Worm (Caenorhabditis elegans) whole organism, mixed stage, embryonic: Measurements from ENCODE around the gene ptrn-1.

Source experiments
- elt-1 ChIP-seq: sonication (generic microtip); optimal IDR thresholded peaks from 2 replicates; lab custom pipeline; 2017; ENCODE audit warnings: missing genetic modification characterization, mild to moderate bottlenecking, missing compliant biosample characterization, antibody characterized with exemption, moderate library complexity, borderline replicate concordance; ENCODE audit not compliant: insufficient read depth
- pha-4 ChIP-seq: fragments of 150-350 bp; optimal IDR thresholded peaks from 2 replicates; lab custom pipeline; 2018; ENCODE audit warnings: missing biosample characterization, missing genetic modification reagents, missing genetic modification characterization
- unc-39 ChIP-seq: fragments of 150-350 bp; optimal IDR thresholded peaks from 2 replicates; lab custom pipeline; 2014; ENCODE audit warnings: missing biosample characterization, missing genetic modification characterization
- unc-62 ChIP-seq: fragments of 150-350 bp; optimal IDR thresholded peaks from 2 replicates; lab custom pipeline; 2014; ENCODE audit warnings: missing biosample characterization, missing genetic modification reagents, missing genetic modification characterization
- ztf-11 ChIP-seq: fragments of 150-350 bp; optimal IDR thresholded peaks from 2 replicates; lab custom pipeline; 2014; ENCODE audit warnings: missing biosample characterization, missing genetic modification characterization

DNA sequence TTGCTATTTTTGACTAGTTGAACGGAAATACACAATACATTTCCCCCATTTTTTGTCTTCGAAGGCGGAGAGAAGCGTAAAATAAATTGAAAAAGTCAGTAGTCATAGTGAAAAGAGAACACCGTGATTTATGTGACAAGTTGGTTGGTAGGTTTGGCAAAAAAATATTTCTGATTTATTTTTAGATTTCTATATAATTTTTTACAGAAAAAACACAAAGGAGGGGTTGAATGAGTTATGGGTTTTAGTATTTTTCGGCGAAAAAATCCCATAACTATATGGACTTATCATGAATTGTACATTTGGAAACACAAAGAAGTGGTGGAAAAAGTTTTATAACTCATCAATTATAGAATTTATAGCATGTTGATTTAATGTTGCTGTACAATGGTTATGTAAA is 15.5 kb upstream of the ptrn-1 start, which contains the start of gene C30G4.2:
- TF ChIP-seq elt-1 (tag; lab: Kevin White, UChicago): no peak
- no peak for TF ChIP-seq ztf-11 (tag; lab: Kevin White, UChicago)
- TF ChIP-seq pha-4: no peak
- no peak for TF ChIP-seq unc-62
- no peak for TF ChIP-seq unc-39 (tag; lab: Kevin White, UChicago)
